Fruit fly (Drosophila melanogaster): ENCODE measurements around the gene CG3568.
A peak's percentile ranks its signal among the peaks of the same experiment; 100 is the strongest.

The CG3568 gene

DNA sequence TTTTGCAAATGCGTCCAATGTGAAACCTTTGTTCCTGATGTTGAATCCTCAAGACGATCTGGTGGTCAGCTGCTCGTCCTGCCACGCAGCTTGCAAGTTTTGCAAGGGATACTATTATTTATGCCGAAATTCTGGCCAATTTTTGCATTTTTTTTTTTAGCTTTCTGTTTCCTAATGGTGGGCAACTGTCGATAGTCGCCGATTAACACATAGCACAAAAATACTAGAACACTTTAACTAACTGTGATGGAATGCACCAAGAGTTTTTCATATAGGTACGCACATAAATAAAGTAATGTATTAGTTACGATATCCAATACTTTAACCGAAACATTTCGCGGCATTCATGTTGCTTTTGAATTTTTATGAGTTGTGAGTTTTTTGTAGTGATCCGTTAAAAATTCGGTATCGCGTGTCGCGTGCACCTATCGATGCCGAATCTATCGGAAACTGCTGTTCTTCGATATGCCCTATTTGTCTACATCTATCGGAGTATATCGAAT lies 1.9 kb upstream of the CG3568 start, which contains the start of the genes rb and CHOp24 (continued):
- TF ChIP-seq Scr (GFP tag; IDR thresholded peaks at IDR 0.05; ENCODE audit: partially characterized antibody): peak; percentile 95
- no peak for TF ChIP-seq CG13296 (GFP tag; optimal IDR thresholded peaks at IDR 0.05)
- no peak for TF ChIP-seq zf30C (GFP tag; optimal IDR thresholded peaks at IDR 0.05)
- TF ChIP-seq Neu2 (GFP tag; optimal IDR thresholded peaks at IDR 0.05; ENCODE audit: borderline replicate concordance): no peak
- TF ChIP-seq croc (GFP tag; conservative IDR thresholded peaks at IDR 0.05): no peak
- TF ChIP-seq pfk (GFP tag; optimal IDR thresholded peaks at IDR 0.05): no peak
- TF ChIP-seq ato (GFP tag; IDR thresholded peaks at IDR 0.05; ENCODE audit: partially characterized antibody): peak; percentile 57; the same call in 1 of the 2 replicates
- TF ChIP-seq HLH4C (GFP tag; IDR thresholded peaks at IDR 0.05; ENCODE audit: partially characterized antibody): peak; percentile 98
- no peak for TF ChIP-seq Mad (GFP tag; optimal IDR thresholded peaks at IDR 0.05)
- no peak for TF ChIP-seq nau (GFP tag; optimal IDR thresholded peaks at IDR 0.05)
- peak; percentile 72; the same call in 1 of the 2 replicates for TF ChIP-seq CG2129 (GFP tag; IDR thresholded peaks at IDR 0.05; ENCODE audit: partially characterized antibody)
- no peak for TF ChIP-seq vfl (GFP tag; optimal IDR thresholded peaks at IDR 0.05)
- TF ChIP-seq CG11456 (GFP tag; IDR thresholded peaks at IDR 0.05): no peak
- TF ChIP-seq tio (GFP tag; optimal IDR thresholded peaks at IDR 0.05): no peak
- TF ChIP-seq CG17829 (tag; optimal IDR thresholded peaks at IDR 0.05): peak; percentile 31
- TF ChIP-seq CG10366 (GFP tag; IDR thresholded peaks at IDR 0.05): no peak
- peak; percentile 28 for TF ChIP-seq Max (GFP tag; optimal IDR thresholded peaks at IDR 0.05)
- TF ChIP-seq lmd (GFP tag; IDR thresholded peaks at IDR 0.05): no peak; the same call in 1 of the 2 replicates
- TF ChIP-seq odd (GFP tag; optimal IDR thresholded peaks at IDR 0.05): no peak
- no peak for TF ChIP-seq Deaf1 (tag; optimal IDR thresholded peaks at IDR 0.05)
- TF ChIP-seq schlank (tag; optimal IDR thresholded peaks at IDR 0.05): no peak
- no peak for TF ChIP-seq CG8478 (optimal IDR thresholded peaks at IDR 0.05)
- TF ChIP-seq sisA (GFP tag; IDR thresholded peaks at IDR 0.05): no peak; the same call in 1 of the 2 replicates
- no peak for TF ChIP-seq ATbp (GFP tag; optimal IDR thresholded peaks at IDR 0.05)
- peak; percentile 81 for TF ChIP-seq Sin3A (optimal IDR thresholded peaks at IDR 0.05)
- TF ChIP-seq CG7357 (GFP tag; IDR thresholded peaks at IDR 0.05): no peak
- peak; percentile 77 for TF ChIP-seq CG3995 (GFP tag; optimal IDR thresholded peaks at IDR 0.05)
- TF ChIP-seq Dip3 (GFP tag; optimal IDR thresholded peaks at IDR 0.05): no peak
- TF ChIP-seq zfh1 (GFP tag; IDR thresholded peaks at IDR 0.05): no peak
- TF ChIP-seq fd64A (GFP tag; optimal IDR thresholded peaks at IDR 0.05): no peak
- TF ChIP-seq CG2116 (GFP tag; optimal IDR thresholded peaks at IDR 0.05): peak; percentile 84
- peak; percentile 3 for TF ChIP-seq CG8924 (tag; optimal IDR thresholded peaks at IDR 0.05)
- TF ChIP-seq Dek (tag; optimal IDR thresholded peaks at IDR 0.05): no peak
- peak; percentile 17 for TF ChIP-seq ind (GFP tag; optimal IDR thresholded peaks at IDR 0.05)
- no peak for TF ChIP-seq CG10543 (GFP tag; optimal IDR thresholded peaks at IDR 0.05)
- TF ChIP-seq Poxn (GFP tag; IDR thresholded peaks at IDR 0.05): no peak
- no peak for TF ChIP-seq CG14050 (GFP tag; IDR thresholded peaks at IDR 0.05)
- no peak for TF ChIP-seq gcm (GFP tag; optimal IDR thresholded peaks at IDR 0.05)
- TF ChIP-seq MBD-R2 (GFP tag; IDR thresholded peaks at IDR 0.05): peak; percentile 59
- no peak for TF ChIP-seq stc (GFP tag; IDR thresholded peaks at IDR 0.05)
- no peak for TF ChIP-seq CG3065 (GFP tag; optimal IDR thresholded peaks at IDR 0.05)
- peak; percentile 22 for TF ChIP-seq nom (GFP tag; optimal IDR thresholded peaks at IDR 0.05)
- no peak for TF ChIP-seq TFAM (GFP tag; optimal IDR thresholded peaks at IDR 0.05)
- no peak for TF ChIP-seq Sox102F (GFP tag; optimal IDR thresholded peaks at IDR 0.05)
- TF ChIP-seq CG12104 (GFP tag; optimal IDR thresholded peaks at IDR 0.05): no peak
- TF ChIP-seq fd96Cb (tag; optimal IDR thresholded peaks at IDR 0.05): no peak
- TF ChIP-seq Sry-δ (GFP tag; optimal IDR thresholded peaks at IDR 0.05): peak; percentile 92
- TF ChIP-seq knrl (GFP tag; IDR thresholded peaks at IDR 0.05; ENCODE audit: partially characterized antibody): peak; percentile 92
- peak; percentile 95 for TF ChIP-seq Dll (GFP tag; IDR thresholded peaks at IDR 0.05; ENCODE audit: partially characterized antibody)
- no peak for TF ChIP-seq CG30431 (GFP tag; optimal IDR thresholded peaks at IDR 0.05)
- no peak for TF ChIP-seq CG18011 (GFP tag; optimal IDR thresholded peaks at IDR 0.05)
